Fruit fly (Drosophila melanogaster) whole organism, adult: ENCODE results near the gene Hibch.

Experiments used
- CG11617 ChIP-seq: fragments of 200-800 bp; sonication (Bioruptor generic); optimal IDR thresholded peaks from 2 replicates; lab custom pipeline; 2017; ENCODE audit warnings: mild to moderate bottlenecking, missing biosample characterization, missing genetic modification reagents, missing genetic modification characterization
- CG12768 ChIP-seq: fragments of 200-800 bp; sonication (Bioruptor generic); optimal IDR thresholded peaks from 2 replicates; lab custom pipeline; 2017; ENCODE audit warnings: missing biosample characterization, missing genetic modification characterization, mild to moderate bottlenecking, moderate library complexity, missing genetic modification reagents
- CG1620 ChIP-seq: fragments of 200-800 bp; sonication (Bioruptor generic); optimal IDR thresholded peaks from 2 replicates; lab custom pipeline; 2016; ENCODE audit warnings: missing biosample characterization, missing genetic modification characterization
- CG5204 ChIP-seq: fragments of 200-800 bp; sonication (Bioruptor generic); optimal IDR thresholded peaks from 2 replicates; lab custom pipeline; 2016; ENCODE audit warnings: missing biosample characterization, missing genetic modification characterization
- CG7045 ChIP-seq: fragments of 200-800 bp; sonication (Bioruptor generic); optimal IDR thresholded peaks from 2 replicates; lab custom pipeline; 2017; ENCODE audit warnings: missing biosample characterization, mild to moderate bottlenecking, missing genetic modification characterization
- Hr96 ChIP-seq: fragments of 200-800 bp; sonication (Bioruptor generic); optimal IDR thresholded peaks from 2 replicates; lab custom pipeline; 2016; ENCODE audit warnings: missing biosample characterization, missing genetic modification characterization
- Mnt ChIP-seq: fragments of 200-800 bp; sonication (Bioruptor generic); optimal IDR thresholded peaks from 2 replicates; lab custom pipeline; 2016; ENCODE audit warnings: missing biosample characterization, mild to moderate bottlenecking, missing genetic modification characterization
- bab1 ChIP-seq: fragments of 200-800 bp; sonication (Bioruptor generic); optimal IDR thresholded peaks from 3 replicates; lab custom pipeline; 2019; ENCODE audit warnings: missing biosample characterization, mild to moderate bottlenecking, missing genetic modification characterization, moderate library complexity
- cnc ChIP-seq, 2 experiments: fragments of >200 bp; optimal IDR thresholded peaks; 2 replicates each; lab custom pipeline; 2017
- kay ChIP-seq: fragments of 200-800 bp; sonication (Bioruptor generic); peaks from one replicate; lab custom pipeline; 2016; ENCODE audit warnings: missing biosample characterization, missing genetic modification characterization, borderline replicate concordance
- ovo ChIP-seq: fragments of 200-800 bp; sonication (Bioruptor generic); optimal IDR thresholded peaks from 2 replicates; lab custom pipeline; 2016; ENCODE audit warnings: missing biosample characterization, missing genetic modification characterization
- tj ChIP-seq: fragments of 200-800 bp; sonication (Bioruptor generic); optimal IDR thresholded peaks from 3 replicates; lab custom pipeline; 2017; ENCODE audit warnings: missing biosample characterization, mild to moderate bottlenecking, missing genetic modification characterization, moderate library complexity
- toe ChIP-seq: fragments of 200-800 bp; sonication (Bioruptor generic); optimal IDR thresholded peaks from 2 replicates; lab custom pipeline; 2016; ENCODE audit warnings: missing biosample characterization, missing genetic modification characterization

DNA sequence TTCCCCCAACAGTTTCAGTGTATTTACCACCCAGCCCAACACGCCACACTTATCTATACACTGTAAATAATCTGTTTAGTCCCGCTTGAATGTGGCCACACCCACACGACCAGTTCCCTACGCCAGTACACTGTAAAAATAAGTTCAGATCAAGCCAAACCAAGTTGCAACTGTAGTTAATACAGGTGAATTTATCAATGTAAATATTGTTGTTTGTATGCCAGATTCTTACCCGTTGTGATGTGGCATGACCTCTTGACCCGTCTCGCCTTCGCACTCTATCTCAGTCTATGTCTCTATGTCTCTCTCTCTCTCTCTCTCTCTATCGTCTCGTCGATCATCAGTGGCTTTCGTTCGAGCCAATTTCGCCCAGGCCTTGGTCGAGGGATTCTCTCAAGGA, 43.2 kb upstream of the Hibch start:
- TF ChIP-seq cnc (optimal IDR thresholded peaks at IDR 0.05; lab: Kevin White, UChicago) (no peak), CG1620 (GFP tag; lab: Kevin White, UChicago) (no peak), ovo (GFP tag; lab: Kevin White, UChicago) (no peak), toe (GFP tag; lab: Kevin White, UChicago) (no peak), bab1 (GFP tag; lab: Kevin White, UChicago) (no peak), CG11617 (GFP tag; lab: Kevin White, UChicago) (no peak), CG7045 (GFP tag; lab: Kevin White, UChicago) (no peak), CG12768 (GFP tag; lab: Kevin White, UChicago) (no peak), kay (GFP tag; lab: Kevin White, UChicago) (no peak), CG5204 (GFP tag; lab: Kevin White, UChicago) (no peak), Hr96 (GFP tag; lab: Kevin White, UChicago) (no peak), Mnt (no peak), tj (GFP tag; lab: Kevin White, UChicago) (no peak)
